Fruit fly (Drosophila melanogaster): ENCODE measurements around the gene Hpr1.

Gene Hpr1

DNA sequence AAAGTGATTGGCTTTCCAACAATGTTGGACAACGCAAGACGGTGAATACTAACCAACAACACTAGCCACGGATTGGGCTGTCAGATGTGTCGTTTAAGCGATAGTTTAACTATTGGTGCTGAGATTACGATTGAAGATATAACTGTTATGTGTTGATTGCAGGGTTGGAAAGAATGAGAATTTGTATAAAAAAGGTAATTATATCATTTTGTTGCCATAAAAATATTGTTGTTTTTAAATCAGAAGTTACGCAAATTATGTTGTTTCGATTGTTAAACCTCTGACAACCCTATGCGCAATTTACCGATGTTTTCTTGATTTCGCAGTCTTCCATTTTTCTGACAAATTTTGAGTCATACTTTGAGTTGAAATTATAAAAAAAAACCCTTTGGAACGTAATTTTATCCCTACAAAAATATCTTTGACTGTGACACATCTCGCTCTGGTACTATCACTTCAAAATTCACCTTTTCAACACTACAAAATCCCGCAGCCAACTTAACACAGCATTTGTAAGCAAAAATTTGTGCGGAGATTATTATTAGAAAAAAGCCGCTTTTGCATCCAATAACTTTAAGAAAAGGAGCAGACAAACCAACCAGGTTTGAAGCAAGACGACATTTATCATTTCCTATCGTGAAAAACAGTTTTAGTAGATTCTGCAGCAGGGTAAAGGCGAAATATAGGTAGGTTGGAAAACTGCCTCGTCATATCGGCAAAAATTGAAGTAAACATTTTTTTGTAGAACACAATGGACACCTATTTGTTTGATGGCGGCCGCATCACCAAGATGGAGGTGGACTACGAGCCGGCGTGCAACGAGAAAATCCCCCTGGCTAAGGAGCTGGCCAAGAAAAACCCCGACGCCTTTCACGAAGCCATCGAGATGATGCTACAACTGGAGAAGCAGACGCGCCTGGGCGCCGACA, 32.0 kb downstream of the Hpr1 start, which contains the start of the genes Hat1 and Rpn5 (continued):
- TF ChIP-seq Eip93F (GFP tag; optimal IDR thresholded peaks at IDR 0.05) (no peak), CG1621 (tag; optimal IDR thresholded peaks at IDR 0.05) (peak; percentile 7), salr (GFP tag; optimal IDR thresholded peaks at IDR 0.05) (peak; percentile 55 to 92), Ets96B (tag; optimal IDR thresholded peaks at IDR 0.05) (peak; percentile 60), CG32006 (GFP tag; optimal IDR thresholded peaks at IDR 0.05) (peak; percentile 85), CG11762 (GFP tag; optimal IDR thresholded peaks at IDR 0.05; ENCODE audit: insufficient read depth) (peak; percentile 68), CG3919 (GFP tag; optimal IDR thresholded peaks at IDR 0.05) (peak; percentile 86), Met (GFP tag; optimal IDR thresholded peaks at IDR 0.05) (peak; percentile 87), CG7368 (GFP tag; optimal IDR thresholded peaks at IDR 0.05) (peak; percentile 74), ss (GFP tag; optimal IDR thresholded peaks at IDR 0.05) (peak; percentile 20 to 57)

dm6 chr3R:5781462-5781861, 39.8 kb downstream of the Hpr1 start, which contains the start of gene kat-60L1:
kat-60L1 (plus strand) TSS chr3R:5781762.
- TF ChIP-seq pdm3 (GFP tag; optimal IDR thresholded peaks at IDR 0.05) = no peak
- TF ChIP-seq fd85E (GFP tag; optimal IDR thresholded peaks at IDR 0.05) = no peak
- no peak for TF ChIP-seq Eip93F (GFP tag; optimal IDR thresholded peaks at IDR 0.05)
- TF ChIP-seq CG11902 (GFP tag; optimal IDR thresholded peaks at IDR 0.05) = no peak
- no peak for TF ChIP-seq CG10669 (GFP tag; optimal IDR thresholded peaks at IDR 0.05)

DNA sequence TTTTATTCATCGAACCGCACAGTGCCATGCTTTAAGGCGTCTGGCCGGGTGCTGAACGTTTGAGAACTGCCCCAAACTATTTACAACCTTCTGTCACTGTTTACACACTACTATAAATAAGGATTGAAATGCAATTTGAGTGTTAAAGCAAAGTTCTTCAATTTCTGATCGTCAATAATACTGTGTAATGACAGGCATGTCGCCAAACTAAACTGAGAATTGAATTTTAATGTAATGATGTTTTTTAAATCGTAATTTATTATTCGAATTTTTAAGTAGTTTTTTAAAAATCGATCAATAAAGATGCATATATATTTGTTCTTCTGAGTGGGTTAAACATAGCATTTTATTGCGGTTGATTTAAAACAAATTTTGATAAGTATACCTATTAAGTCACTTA, 40.3 kb downstream of the Hpr1 start, which contains the start of gene CG2082:
CG2082 (minus strand) TSS at position 101 of the 400 bp plus-strand sequence.
- TF ChIP-seq fd59A (GFP tag; optimal IDR thresholded peaks at IDR 0.05) = no peak
- no peak for TF ChIP-seq CG6854 (GFP tag; optimal IDR thresholded peaks at IDR 0.05)
- TF ChIP-seq Sox15 (GFP tag; optimal IDR thresholded peaks at IDR 0.05) = no peak
- no peak for TF ChIP-seq Lpt (GFP tag; optimal IDR thresholded peaks at IDR 0.05)
- TF ChIP-seq CG34406 (GFP tag; optimal IDR thresholded peaks at IDR 0.05) = no peak
- TF ChIP-seq dsx (GFP tag; optimal IDR thresholded peaks at IDR 0.05; ENCODE audit: poor library complexity, severe bottlenecking) = no peak
- TF ChIP-seq CG11902 (GFP tag; optimal IDR thresholded peaks at IDR 0.05) = no peak
- TF ChIP-seq salr (GFP tag; optimal IDR thresholded peaks at IDR 0.05) = no peak
- no peak for TF ChIP-seq topi (GFP tag; optimal IDR thresholded peaks at IDR 0.05)
- no peak for TF ChIP-seq CG3032 (tag; optimal IDR thresholded peaks at IDR 0.05)
- TF ChIP-seq Ets21C (GFP tag; optimal IDR thresholded peaks at IDR 0.05) = no peak
- no peak for TF ChIP-seq Hr4 (GFP tag; optimal IDR thresholded peaks at IDR 0.05)
- TF ChIP-seq CG4318 (GFP tag; optimal IDR thresholded peaks at IDR 0.05) = no peak
- TF ChIP-seq Gug (GFP tag; IDR thresholded peaks at IDR 0.05) = no peak
- TF ChIP-seq CG6276 (GFP tag; optimal IDR thresholded peaks at IDR 0.05) = no peak
- TF ChIP-seq lz (GFP tag; optimal IDR thresholded peaks at IDR 0.05) = no peak
- no peak for TF ChIP-seq fd85E (GFP tag; optimal IDR thresholded peaks at IDR 0.05)
- TF ChIP-seq spab (GFP tag; optimal IDR thresholded peaks at IDR 0.05) = no peak
- no peak for TF ChIP-seq Met (GFP tag; optimal IDR thresholded peaks at IDR 0.05)

dm6 chr3R:5778731-5779593, 42.3 kb downstream of the Hpr1 start, which contains the start of gene jagn:
jagn (plus strand) TSS chr3R:5779315.
- no peak for TF ChIP-seq CG11294 (GFP tag; IDR thresholded peaks at IDR 0.05)
- TF ChIP-seq CG6854 (GFP tag; optimal IDR thresholded peaks at IDR 0.05) = no peak
- peak; percentile 40 for TF ChIP-seq Eip75B (GFP tag; optimal IDR thresholded peaks at IDR 0.05)
- TF ChIP-seq ss (GFP tag; optimal IDR thresholded peaks at IDR 0.05) = no peak
- TF ChIP-seq salr (GFP tag; optimal IDR thresholded peaks at IDR 0.05) = no peak
- no peak for TF ChIP-seq fd85E (GFP tag; optimal IDR thresholded peaks at IDR 0.05)
- peak; percentile 26 for TF ChIP-seq pdm3 (GFP tag; optimal IDR thresholded peaks at IDR 0.05)
- TF ChIP-seq CG11902 (GFP tag; optimal IDR thresholded peaks at IDR 0.05) = no peak
- TF ChIP-seq Hr38 (GFP tag; optimal IDR thresholded peaks at IDR 0.05) = no peak
- no peak for TF ChIP-seq dac (GFP tag; optimal IDR thresholded peaks at IDR 0.05)
- TF ChIP-seq Eip78C (GFP tag) = peak; percentile 81
- peak; percentile 73 for TF ChIP-seq CG31627 (GFP tag; optimal IDR thresholded peaks at IDR 0.05)
- TF ChIP-seq Hr39 (GFP tag; optimal IDR thresholded peaks at IDR 0.05) = peak; percentile 59
- peak; percentile 72 for TF ChIP-seq esn (GFP tag; optimal IDR thresholded peaks at IDR 0.05)
- TF ChIP-seq Sox102F (GFP tag; optimal IDR thresholded peaks at IDR 0.05) = peak; percentile 47
- TF ChIP-seq vri (GFP tag; optimal IDR thresholded peaks at IDR 0.05) = no peak
- no peak for TF ChIP-seq CG1621 (tag; optimal IDR thresholded peaks at IDR 0.05)
- TF ChIP-seq Smox (GFP tag; optimal IDR thresholded peaks at IDR 0.05) = peak; percentile 53
- TF ChIP-seq CG9139 (GFP tag; optimal IDR thresholded peaks at IDR 0.05) = no peak

Data from whole organism, prepupa.